Worm (Caenorhabditis elegans): ENCODE measurements around the gene pdl-1.

The pdl-1 gene

DNA sequence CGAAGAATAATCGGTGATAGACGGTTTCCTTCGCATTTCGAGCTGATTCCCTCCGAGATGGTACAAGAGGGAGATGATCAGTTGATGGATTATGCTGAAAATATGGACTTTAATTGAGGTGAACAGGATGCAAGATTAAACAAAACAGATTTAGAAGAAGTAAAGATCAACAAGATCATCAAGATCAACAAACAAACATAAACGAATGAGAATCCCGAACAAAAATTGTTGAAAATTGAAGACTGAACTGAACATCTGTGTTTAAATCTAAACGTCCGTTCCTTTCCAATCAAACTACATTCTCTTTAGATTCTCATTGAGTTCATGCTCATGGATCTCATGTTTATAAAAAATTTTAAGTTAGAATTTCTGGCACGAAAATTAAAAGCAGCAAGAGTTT is 8.8 kb upstream of the pdl-1 start, which contains the start of gene glc-4:
glc-4 (minus strand) TSS at position 101 of the 400 bp plus-strand sequence.
- TF ChIP-seq nfyb-1 (GFP tag; IDR thresholded peaks at IDR 0.05) (no peak), B0019.2 (GFP tag; conservative IDR thresholded peaks at IDR 0.05) (no peak), madf-6 (GFP tag; IDR thresholded peaks at IDR 0.05) (no peak), hmg-1.2 (GFP tag; IDR thresholded peaks at IDR 0.05) (no peak), zfh-2 (GFP tag; conservative IDR thresholded peaks at IDR 0.05) (no peak), sea-2 (GFP tag; IDR thresholded peaks at IDR 0.05) (no peak), die-1 (tag; optimal IDR thresholded peaks at IDR 0.05) (no peak), Y67H2A.10 (GFP tag; conservative IDR thresholded peaks at IDR 0.05) (no peak), Y53F4B.3 (GFP tag; IDR thresholded peaks at IDR 0.05) (no peak), ama-1 (optimal IDR thresholded peaks at IDR 0.05) (no peak), ama-1 (GFP tag; optimal IDR thresholded peaks at IDR 0.05) (no peak), tlf-1 (GFP tag; optimal IDR thresholded peaks at IDR 0.05) (no peak)

DNA sequence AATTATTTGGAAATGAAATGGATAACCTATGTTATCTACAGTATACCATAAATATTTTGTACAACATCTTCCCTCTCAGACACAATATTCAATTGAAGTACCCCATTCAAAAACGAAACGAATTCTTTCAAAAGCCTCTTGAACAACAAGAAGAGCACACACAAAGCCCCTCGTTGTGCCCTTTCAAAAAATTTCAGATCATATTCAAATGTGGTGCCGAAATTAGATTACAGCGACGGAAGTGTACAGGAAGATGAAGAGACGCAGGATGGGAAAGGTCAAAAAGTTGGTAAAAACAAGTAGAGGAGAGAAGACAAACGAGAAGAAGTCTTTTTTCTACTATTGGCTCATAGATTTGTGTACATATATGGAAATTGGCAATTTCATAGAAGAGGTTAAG is 7.5 kb upstream of the pdl-1 start:
- TF ChIP-seq attf-5 (GFP tag; optimal IDR thresholded peaks at IDR 0.05) (no peak), ceh-27 (GFP tag; optimal IDR thresholded peaks at IDR 0.05) (peak; percentile 18)

DNA sequence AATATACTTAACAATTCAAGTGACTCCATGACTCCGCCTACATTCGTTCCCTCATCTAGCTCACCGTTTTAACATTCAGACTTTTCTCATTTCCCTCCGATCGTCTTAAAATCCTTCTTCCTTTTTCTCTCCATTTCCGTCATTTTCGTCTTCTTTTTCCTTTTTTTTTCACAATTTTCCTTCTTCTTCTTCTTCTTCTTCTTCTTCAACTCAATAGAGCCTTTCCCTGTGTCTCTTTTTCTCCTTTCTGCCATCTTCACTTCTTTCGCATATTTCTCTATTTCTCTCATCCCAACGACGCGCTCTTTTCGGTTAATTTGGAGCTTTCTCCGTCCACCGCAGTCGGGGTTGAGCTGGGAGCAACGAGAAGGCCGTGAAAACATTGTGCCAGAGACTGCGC is 971 bp upstream of the pdl-1 start:
- no peak for TF ChIP-seq attf-5 (GFP tag; optimal IDR thresholded peaks at IDR 0.05)
- no peak for TF ChIP-seq nhr-179 (tag; optimal IDR thresholded peaks at IDR 0.05)
- TF ChIP-seq F23B12.7 (tag; optimal IDR thresholded peaks at IDR 0.05; ENCODE audit: insufficient read depth): no peak
- no peak for TF ChIP-seq ztf-26 (tag; optimal IDR thresholded peaks at IDR 0.05)
- TF ChIP-seq snpc-3.4 (tag; optimal IDR thresholded peaks at IDR 0.05): no peak
- no peak for TF ChIP-seq F37B4.10 (GFP tag; IDR thresholded peaks at IDR 0.05)
- no peak for TF ChIP-seq sptf-2 (GFP tag; optimal IDR thresholded peaks at IDR 0.05)
- no peak for TF ChIP-seq Y67H2A.10 (GFP tag; conservative IDR thresholded peaks at IDR 0.05)
- TF ChIP-seq mxl-1 (tag; optimal IDR thresholded peaks at IDR 0.05): no peak
- TF ChIP-seq snpc-4 (GFP tag; optimal IDR thresholded peaks at IDR 0.05): no peak
- no peak for TF ChIP-seq snpc-4 (tag; optimal IDR thresholded peaks at IDR 0.05)
- no peak for TF ChIP-seq hlh-12 (tag; optimal IDR thresholded peaks at IDR 0.05)

DNA sequence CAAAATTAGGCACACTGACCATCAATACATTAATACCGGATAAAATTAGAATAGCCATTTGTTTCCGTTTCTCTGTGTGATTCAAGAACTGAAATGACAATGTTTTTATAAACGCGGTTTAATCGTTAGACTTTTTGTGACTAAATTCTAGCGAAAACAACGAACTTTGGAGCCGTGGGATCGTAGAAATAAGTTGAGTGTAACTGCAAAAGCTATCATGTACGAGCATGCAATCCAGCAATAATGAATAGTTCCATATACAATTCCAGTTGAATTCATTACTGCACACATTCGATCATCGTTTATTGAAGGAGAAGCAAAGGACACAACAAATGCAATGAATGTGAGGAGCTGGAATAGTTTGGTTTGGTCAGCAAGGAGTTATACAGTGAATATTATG is 2.5 kb downstream of the pdl-1 start:
- TF ChIP-seq rpc-1 (optimal IDR thresholded peaks at IDR 0.05) (no peak), rpc-1 (tag; optimal IDR thresholded peaks at IDR 0.05) (no peak), ztf-3 (GFP tag; optimal IDR thresholded peaks at IDR 0.05) (no peak), atf-7 (tag; optimal IDR thresholded peaks at IDR 0.05) (no peak), nfya-1 (tag; optimal IDR thresholded peaks at IDR 0.05; ENCODE audit: borderline replicate concordance, insufficient read depth) (no peak), ztf-22 (GFP tag; optimal IDR thresholded peaks at IDR 0.05) (no peak), D2030.7 (GFP tag; IDR thresholded peaks at IDR 0.05) (no peak), him-1 (tag; optimal IDR thresholded peaks at IDR 0.05) (no peak), ekl-4 (GFP tag; IDR thresholded peaks at IDR 0.05) (no peak), tbp1 (GFP tag; optimal IDR thresholded peaks at IDR 0.05) (no peak), hlh-26 (GFP tag; conservative IDR thresholded peaks at IDR 0.05) (no peak)

DNA sequence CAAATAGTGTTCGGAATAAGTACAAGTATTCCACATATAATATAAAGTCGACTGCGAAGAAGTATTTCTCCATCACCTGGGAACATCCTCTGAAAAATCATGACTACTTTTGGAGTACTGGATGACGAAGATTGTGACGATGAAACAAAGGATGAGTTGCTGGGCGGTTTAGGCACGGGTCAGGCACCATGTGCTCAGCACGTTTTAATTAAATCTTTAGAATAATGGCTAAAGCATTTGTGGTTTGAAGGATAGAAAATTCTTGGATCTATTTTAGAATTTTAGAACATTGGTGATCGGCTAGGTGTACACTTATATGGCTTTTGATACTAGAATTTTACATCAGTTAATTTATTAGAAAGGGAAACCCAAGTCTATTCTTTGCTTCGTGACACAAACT is 3.5 kb downstream of the pdl-1 start, which contains the start of gene C27H5.6:
C27H5.6 (minus strand) TSS at position 101 of the 400 bp plus-strand sequence.
- TF ChIP-seq lin-26 (GFP tag; IDR thresholded peaks at IDR 0.05): no peak
- TF ChIP-seq tlf-1 (GFP tag; optimal IDR thresholded peaks at IDR 0.05): no peak
- TF ChIP-seq nhr-90 (tag; optimal IDR thresholded peaks at IDR 0.05): no peak
- TF ChIP-seq sdz-38 (tag; optimal IDR thresholded peaks at IDR 0.05): no peak
- no peak for TF ChIP-seq madf-8 (GFP tag; conservative IDR thresholded peaks at IDR 0.05)
- TF ChIP-seq him-1 (tag; optimal IDR thresholded peaks at IDR 0.05): no peak
- no peak for TF ChIP-seq Y95B8A.8 (GFP tag; IDR thresholded peaks at IDR 0.05)
- no peak for TF ChIP-seq F57C9.4 (tag; optimal IDR thresholded peaks at IDR 0.05)
- no peak for TF ChIP-seq aptf-3 (GFP tag; IDR thresholded peaks at IDR 0.05)
- no peak for TF ChIP-seq dpl-1 (GFP tag; optimal IDR thresholded peaks at IDR 0.05)
- no peak for TF ChIP-seq dox-1 (GFP tag; IDR thresholded peaks at IDR 0.05)
- no peak for TF ChIP-seq cebp-1 (GFP tag; IDR thresholded peaks at IDR 0.05)
- TF ChIP-seq cebp-1 (tag; optimal IDR thresholded peaks at IDR 0.05): no peak
- TF ChIP-seq nhr-120 (GFP tag; IDR thresholded peaks at IDR 0.05): no peak
- no peak for TF ChIP-seq Y53F4B.3 (GFP tag; IDR thresholded peaks at IDR 0.05)
- no peak for TF ChIP-seq ztf-26 (tag; optimal IDR thresholded peaks at IDR 0.05)

Measured in whole organism, young adult.